Fruit fly (Drosophila melanogaster): ENCODE data around the gene tmod.

- TF ChIP-seq EcR (GFP tag; optimal IDR thresholded peaks at IDR 0.05): no peak
- no peak for TF ChIP-seq rn (GFP tag; IDR thresholded peaks at IDR 0.05)
- no peak for TF ChIP-seq CG10348 (GFP tag; IDR thresholded peaks at IDR 0.05)
- TF ChIP-seq CG32121 (GFP tag; IDR thresholded peaks at IDR 0.05): no peak; the same call in 1 of the 2 replicates
- TF ChIP-seq CG9948 (tag; optimal IDR thresholded peaks at IDR 0.05): no peak
- TF ChIP-seq CG17806 (tag; optimal IDR thresholded peaks at IDR 0.05): no peak
These were observed 1.2 kb upstream of the tmod start for dm6 chr3R:30531129-30531708.

All from whole organism, pupa.